Fruit fly (Drosophila melanogaster): ENCODE results near the gene ctrip.

DNA sequence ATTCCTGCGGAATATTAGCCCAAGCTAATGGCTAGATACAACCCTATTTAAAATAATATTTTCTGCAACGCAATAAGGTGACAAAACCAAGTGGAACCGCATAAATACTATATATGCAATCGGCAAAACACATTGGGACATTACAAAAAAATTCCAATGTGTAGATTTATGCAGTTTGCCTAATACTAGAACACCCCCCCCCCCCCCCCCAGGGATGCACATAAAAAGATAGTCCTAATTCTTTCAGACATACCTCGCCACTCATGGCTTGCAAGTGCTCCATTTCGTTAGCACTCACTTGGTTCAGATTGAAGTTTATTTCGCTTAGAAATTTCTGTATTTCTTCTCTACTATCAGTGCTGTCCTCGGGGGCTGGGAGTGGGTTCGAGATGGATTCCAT is 66.4 kb downstream of the ctrip start:
- TF ChIP-seq esg (GFP tag; conservative IDR thresholded peaks at IDR 0.05), result no peak
- no peak for TF ChIP-seq Myb (GFP tag; optimal IDR thresholded peaks at IDR 0.05)
